Worm (Caenorhabditis elegans): ENCODE data around the gene fbxa-112.

ce11 chrV:16965655-16966054, 17.7 kb upstream of the fbxa-112 start, which contains the start of gene efl-1:
- TF ChIP-seq W03F9.2 (tag; optimal IDR thresholded peaks at IDR 0.05) (peak; percentile 86), dao-5 (tag; optimal IDR thresholded peaks at IDR 0.05) (no peak)

All from whole organism, L4/young adult.